Worm (Caenorhabditis elegans) whole organism, L2 larva: ENCODE data around the gene prp-6.

ENCODE experiments used
- ZK546.5 ChIP-seq: sonication (generic microtip); optimal IDR thresholded peaks from 2 replicates; lab custom pipeline; 2017; ENCODE audit warnings: missing biosample characterization, missing genetic modification characterization
- dmd-4 ChIP-seq: sonication (generic microtip); optimal IDR thresholded peaks from 2 replicates; lab custom pipeline; 2017; ENCODE audit warnings: missing biosample characterization, missing genetic modification characterization
- gmeb-1 ChIP-seq: fragments of 150-350 bp; optimal IDR thresholded peaks from 2 replicates; lab custom pipeline; 2014; ENCODE audit warnings: missing biosample characterization, missing genetic modification characterization
- mab-5 ChIP-seq: fragments of 150-350 bp; optimal IDR thresholded peaks from 2 replicates; lab custom pipeline; 2014; ENCODE audit warnings: missing biosample characterization, missing genetic modification characterization
- nhr-10 ChIP-seq: sonication (generic microtip); optimal IDR thresholded peaks from 2 replicates; lab custom pipeline; 2017; ENCODE audit warnings: missing biosample characterization, missing genetic modification characterization
- nhr-25 ChIP-seq: fragments of 150-350 bp; sonication (generic microtip); optimal IDR thresholded peaks from 3 replicates; lab custom pipeline; 2014; ENCODE audit warnings: missing biosample characterization, missing genetic modification characterization
- unc-39 ChIP-seq: fragments of 150-350 bp; optimal IDR thresholded peaks from 2 replicates; lab custom pipeline; 2014; ENCODE audit warnings: missing biosample characterization, missing genetic modification characterization
- unc-62 ChIP-seq: fragments of 150-350 bp; optimal IDR thresholded peaks from 2 replicates; lab custom pipeline; 2014; ENCODE audit warnings: missing biosample characterization, missing genetic modification reagents, missing genetic modification characterization

DNA sequence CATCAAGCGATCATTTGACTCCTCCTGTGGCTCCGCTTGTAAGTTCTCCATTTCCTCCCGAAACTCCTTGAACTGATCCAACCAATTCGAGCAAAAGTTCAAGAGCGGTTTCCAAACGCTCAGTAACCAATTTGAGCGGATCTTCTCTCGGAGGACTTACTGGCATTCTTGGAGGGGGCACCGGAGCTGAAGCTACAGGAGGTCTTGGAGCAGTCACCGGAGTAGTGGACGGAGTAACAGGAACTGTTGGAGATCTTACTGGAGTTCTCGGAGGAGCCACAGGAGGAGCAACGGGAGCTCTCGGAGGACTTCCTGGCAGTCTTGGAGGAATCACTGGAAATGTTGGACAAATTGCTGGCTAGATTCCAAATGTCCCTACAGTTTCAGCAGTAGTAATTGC, 13.6 kb upstream of the prp-6 start:
- no peak for TF ChIP-seq dmd-4
- TF ChIP-seq unc-62 (GFP tag; lab: Kevin White, UChicago) = no peak
- TF ChIP-seq ZK546.5 (tag; lab: Kevin White, UChicago) = no peak
- no peak for TF ChIP-seq nhr-25
- TF ChIP-seq gmeb-1 (tag; lab: Kevin White, UChicago) = no peak
- no peak for TF ChIP-seq mab-5 (tag; lab: Kevin White, UChicago)
- no peak for TF ChIP-seq nhr-10 (tag; lab: Kevin White, UChicago)
- TF ChIP-seq unc-39 (tag; lab: Kevin White, UChicago) = no peak
